Worm (Caenorhabditis elegans) whole organism, young adult: ENCODE results near the gene C27F2.4.

Experiments used
- B0261.1 ChIP-seq: sonication (generic microtip); optimal IDR thresholded peaks from 2 replicates; lab custom pipeline; 2016; ENCODE audit warnings: mild to moderate bottlenecking, missing genetic modification characterization, moderate library complexity, missing compliant biosample characterization
- C06A6.2 ChIP-seq: fragments of 200-800 bp; sonication (Bioruptor generic); conservative IDR thresholded peaks from 2 replicates; pipeline ENCODE4 v1.3.6; 2022; ENCODE audit warnings: missing genetic modification characterization, missing compliant biosample characterization
- D2030.7 ChIP-seq: fragments of 200-800 bp; sonication (Bioruptor generic); IDR thresholded peaks from 2 replicates; pipeline ENCODE4 v1.3.6; 2022; ENCODE audit warnings: missing genetic modification reagents, missing genetic modification characterization, missing compliant biosample characterization
- F10E7.11 ChIP-seq: sonication (generic microtip); optimal IDR thresholded peaks from 2 replicates; lab custom pipeline; 2017; ENCODE audit warnings: mild to moderate bottlenecking, missing genetic modification characterization, moderate library complexity, missing compliant biosample characterization
- F33H1.4 ChIP-seq: fragments of 200-800 bp; sonication (Bioruptor generic); IDR thresholded peaks from 2 replicates; pipeline ENCODE4 v1.3.6; 2022; ENCODE audit warnings: missing genetic modification reagents, missing genetic modification characterization, missing compliant biosample characterization
- F37B4.10 ChIP-seq: fragments of 200-800 bp; sonication (Bioruptor generic); IDR thresholded peaks from 2 replicates; pipeline ENCODE4 v1.3.6; 2022; ENCODE audit warnings: missing genetic modification characterization, missing compliant biosample characterization
- F55B11.4 ChIP-seq: sonication (generic microtip); optimal IDR thresholded peaks from 2 replicates; lab custom pipeline; 2016; ENCODE audit warnings: missing compliant biosample characterization, missing genetic modification characterization, borderline replicate concordance; ENCODE audit not compliant: insufficient read depth
- F57A8.1 ChIP-seq: fragments of 200-800 bp; sonication (Bioruptor generic); optimal IDR thresholded peaks from 2 replicates; lab custom pipeline; 2018; ENCODE audit warnings: mild to moderate bottlenecking, missing genetic modification characterization, moderate library complexity, missing compliant biosample characterization
- Y79H2A.3 ChIP-seq: fragments of 200-800 bp; sonication (Bioruptor generic); conservative IDR thresholded peaks from 2 replicates; pipeline ENCODE4 v1.3.6; 2022; ENCODE audit warnings: missing genetic modification reagents, missing genetic modification characterization, missing compliant biosample characterization
- Y95B8A.8 ChIP-seq: fragments of 200-800 bp; sonication (Bioruptor generic); IDR thresholded peaks from 2 replicates; pipeline ENCODE4 v1.3.6; 2022; ENCODE audit warnings: missing genetic modification reagents, missing genetic modification characterization, missing compliant biosample characterization
- aptf-3 ChIP-seq: fragments of 200-800 bp; sonication (Bioruptor generic); IDR thresholded peaks from 2 replicates; pipeline ENCODE4 v1.3.6; 2022; ENCODE audit warnings: missing genetic modification characterization, missing compliant biosample characterization
- atf-7 ChIP-seq: sonication (generic microtip); optimal IDR thresholded peaks from 2 replicates; lab custom pipeline; 2017; ENCODE audit warnings: mild to moderate bottlenecking, missing genetic modification characterization, missing compliant biosample characterization
- athp-1 ChIP-seq: sonication (generic microtip); optimal IDR thresholded peaks from 2 replicates; lab custom pipeline; 2017; ENCODE audit warnings: mild to moderate bottlenecking, missing genetic modification characterization, missing compliant biosample characterization
- attf-3 ChIP-seq: fragments of 200-800 bp; sonication (Bioruptor generic); conservative IDR thresholded peaks from 2 replicates; pipeline ENCODE4 v1.3.6; 2022; ENCODE audit warnings: missing genetic modification reagents, missing genetic modification characterization, missing compliant biosample characterization
- attf-5 ChIP-seq: fragments of 200-800 bp; sonication (Bioruptor generic); optimal IDR thresholded peaks from 2 replicates; lab custom pipeline; 2018; ENCODE audit warnings: mild to moderate bottlenecking, missing genetic modification characterization, missing compliant biosample characterization
- bed-1 ChIP-seq: fragments of 200-800 bp; sonication (Bioruptor generic); IDR thresholded peaks from 2 replicates; pipeline ENCODE4 v1.3.6; 2022; ENCODE audit warnings: missing genetic modification reagents, missing genetic modification characterization, missing compliant biosample characterization
- ceh-58 ChIP-seq: fragments of 200-800 bp; sonication (Bioruptor generic); IDR thresholded peaks from 2 replicates; pipeline ENCODE4 v1.3.6; 2022; ENCODE audit warnings: missing genetic modification characterization, missing compliant biosample characterization
- dox-1 ChIP-seq: fragments of 200-800 bp; sonication (Bioruptor generic); IDR thresholded peaks from 2 replicates; pipeline ENCODE4 v1.3.6; 2022; ENCODE audit warnings: missing genetic modification reagents, missing genetic modification characterization, missing compliant biosample characterization
- dpff-1 ChIP-seq: sonication (generic microtip); optimal IDR thresholded peaks from 2 replicates; lab custom pipeline; 2017; ENCODE audit warnings: mild to moderate bottlenecking, missing genetic modification characterization, missing compliant biosample characterization
- dpl-1 ChIP-seq: fragments of 150-350 bp; optimal IDR thresholded peaks from 2 replicates; lab custom pipeline; 2014; ENCODE audit warnings: missing biosample characterization, missing genetic modification reagents, missing genetic modification characterization
- efl-1 ChIP-seq: fragments of 150-350 bp; optimal IDR thresholded peaks from 2 replicates; lab custom pipeline; 2014; ENCODE audit warnings: missing biosample characterization, missing genetic modification reagents, missing genetic modification characterization
- fkh-3 ChIP-seq: sonication (generic microtip); optimal IDR thresholded peaks from 2 replicates; lab custom pipeline; 2016; ENCODE audit warnings: mild to moderate bottlenecking, missing genetic modification characterization, missing compliant biosample characterization
- gei-17 ChIP-seq: fragments of 200-800 bp; sonication (Bioruptor generic); optimal IDR thresholded peaks from 2 replicates; lab custom pipeline; 2018; ENCODE audit warnings: mild to moderate bottlenecking, missing genetic modification characterization, missing compliant biosample characterization
- him-1 ChIP-seq: sonication (generic microtip); optimal IDR thresholded peaks from 2 replicates; lab custom pipeline; 2016; ENCODE audit warnings: missing genotype, missing genetic modification reagents, missing genetic modification characterization, missing compliant biosample characterization
- hlh-12 ChIP-seq: sonication (generic microtip); optimal IDR thresholded peaks from 2 replicates; lab custom pipeline; 2016; ENCODE audit warnings: missing genetic modification characterization, missing compliant biosample characterization
- hlh-26 ChIP-seq: fragments of 200-800 bp; sonication (Bioruptor generic); conservative IDR thresholded peaks from 2 replicates; pipeline ENCODE4 v1.3.6; 2022; ENCODE audit warnings: missing genetic modification reagents, missing genetic modification characterization, missing compliant biosample characterization
- lin-26 ChIP-seq: fragments of 200-800 bp; sonication (Bioruptor generic); IDR thresholded peaks from 2 replicates; pipeline ENCODE4 v1.3.6; 2022; ENCODE audit warnings: missing genetic modification reagents, missing genetic modification characterization, missing compliant biosample characterization
- lin-54 ChIP-seq: fragments of 200-800 bp; sonication (Bioruptor generic); optimal IDR thresholded peaks from 2 replicates; lab custom pipeline; 2018; ENCODE audit warnings: mild to moderate bottlenecking, missing genetic modification characterization, missing compliant biosample characterization
- lsl-1 ChIP-seq: fragments of 200-800 bp; sonication (Bioruptor generic); optimal IDR thresholded peaks from 2 replicates; lab custom pipeline; 2018; ENCODE audit warnings: mild to moderate bottlenecking, missing genetic modification characterization, moderate library complexity, missing compliant biosample characterization
- madf-3 ChIP-seq: fragments of 200-800 bp; sonication (Bioruptor generic); IDR thresholded peaks from 2 replicates; pipeline ENCODE4 v1.3.6; 2022; ENCODE audit warnings: missing genetic modification reagents, missing genetic modification characterization, missing compliant biosample characterization
- madf-6 ChIP-seq: fragments of 200-800 bp; sonication (Bioruptor generic); IDR thresholded peaks from 2 replicates; pipeline ENCODE4 v1.3.6; 2022; ENCODE audit warnings: missing genetic modification reagents, missing genetic modification characterization, missing compliant biosample characterization
- madf-8 ChIP-seq: fragments of 200-800 bp; sonication (Bioruptor generic); conservative IDR thresholded peaks from 2 replicates; pipeline ENCODE4 v1.3.6; 2022; ENCODE audit warnings: missing genetic modification reagents, missing genetic modification characterization, missing compliant biosample characterization
- mes-4 ChIP-seq: sonication (generic microtip); optimal IDR thresholded peaks from 2 replicates; lab custom pipeline; 2016; ENCODE audit warnings: missing genotype, missing genetic modification characterization, missing compliant biosample characterization
- nfya-1 ChIP-seq: sonication (generic microtip); optimal IDR thresholded peaks from 2 replicates; lab custom pipeline; 2017; ENCODE audit warnings: antibody characterized with exemption, missing compliant biosample characterization, missing genetic modification characterization, borderline replicate concordance; ENCODE audit not compliant: insufficient read depth
- nfya-2 ChIP-seq: fragments of 200-800 bp; sonication (Bioruptor generic); IDR thresholded peaks from 2 replicates; pipeline ENCODE4 v1.3.6; 2022; ENCODE audit warnings: missing genetic modification reagents, missing genetic modification characterization, missing compliant biosample characterization
- sea-2 ChIP-seq: fragments of 200-800 bp; sonication (Bioruptor generic); IDR thresholded peaks from 2 replicates; pipeline ENCODE4 v1.3.6; 2022; ENCODE audit warnings: missing genetic modification characterization, missing compliant biosample characterization
- snpc-1.1 ChIP-seq: sonication (generic microtip); optimal IDR thresholded peaks from 2 replicates; lab custom pipeline; 2017; ENCODE audit warnings: missing genetic modification characterization, mild to moderate bottlenecking, missing compliant biosample characterization, antibody characterized with exemption, moderate library complexity, missing genotype, missing genetic modification reagents; ENCODE audit not compliant: insufficient read depth
- snpc-3.4 ChIP-seq: sonication (generic microtip); optimal IDR thresholded peaks from 2 replicates; lab custom pipeline; 2017; ENCODE audit warnings: missing genetic modification characterization, mild to moderate bottlenecking, missing compliant biosample characterization, antibody characterized with exemption, moderate library complexity, missing genotype, missing genetic modification reagents
- somi-1 ChIP-seq: fragments of 200-800 bp; sonication (Bioruptor generic); optimal IDR thresholded peaks from 2 replicates; lab custom pipeline; 2018; ENCODE audit warnings: mild to moderate bottlenecking, missing genetic modification characterization, missing compliant biosample characterization
- sptf-2 ChIP-seq: fragments of 200-800 bp; sonication (Bioruptor generic); optimal IDR thresholded peaks from 2 replicates; lab custom pipeline; 2018; ENCODE audit warnings: mild to moderate bottlenecking, missing genetic modification characterization, missing compliant biosample characterization
- unc-62 ChIP-seq: fragments of 150-350 bp; optimal IDR thresholded peaks from 2 replicates; lab custom pipeline; 2014; ENCODE audit warnings: missing biosample characterization, missing genetic modification reagents, missing genetic modification characterization
- xnd-1 ChIP-seq: sonication (generic microtip); optimal IDR thresholded peaks from 2 replicates; lab custom pipeline; 2016; ENCODE audit warnings: missing genotype, missing genetic modification reagents, missing genetic modification characterization, missing compliant biosample characterization
- ztf-25 ChIP-seq: fragments of 200-800 bp; sonication (Bioruptor generic); IDR thresholded peaks from 2 replicates; pipeline ENCODE4 v1.3.6; 2022; ENCODE audit warnings: missing genetic modification reagents, missing genetic modification characterization, missing compliant biosample characterization
- ztf-28 ChIP-seq: fragments of 200-800 bp; sonication (Bioruptor generic); IDR thresholded peaks from 2 replicates; pipeline ENCODE4 v1.3.6; 2022; ENCODE audit warnings: missing genetic modification reagents, missing genetic modification characterization, missing compliant biosample characterization

C27F2.4 gene

DNA sequence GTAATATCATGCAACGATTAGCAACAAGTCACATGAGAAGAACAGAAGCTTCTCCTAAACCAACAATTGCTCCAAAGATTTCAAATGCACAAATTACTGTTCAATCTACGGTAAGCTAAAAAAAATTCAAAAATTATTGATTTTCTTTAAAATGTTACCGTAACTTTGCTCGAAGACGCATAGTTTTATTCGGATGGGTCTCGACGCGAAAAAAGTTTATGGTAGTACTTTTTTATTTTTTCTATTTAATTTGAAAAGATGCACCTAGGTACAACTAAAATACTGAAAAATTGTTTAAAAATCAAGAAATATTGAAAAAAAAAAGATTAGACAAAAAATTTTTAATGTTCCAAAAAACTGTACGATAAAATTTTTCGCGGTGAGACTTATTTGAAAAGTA, 27.6 kb upstream of the C27F2.4 start (continued):
- TF ChIP-seq sptf-2 (GFP tag; lab: Kevin White, UChicago): no peak
- no peak for TF ChIP-seq hlh-12
- no peak for TF ChIP-seq hlh-26 (GFP tag; lab: Robert Waterston, UW)
- no peak for TF ChIP-seq sea-2 (GFP tag; lab: Robert Waterston, UW)
- TF ChIP-seq ceh-58 (GFP tag; lab: Robert Waterston, UW): no peak
- TF ChIP-seq C06A6.2: no peak
- no peak for TF ChIP-seq him-1 (tag; lab: Kevin White, UChicago)
- no peak for TF ChIP-seq snpc-1.1 (tag; lab: Kevin White, UChicago)
- TF ChIP-seq attf-3 (GFP tag; lab: Robert Waterston, UW): no peak
- TF ChIP-seq lin-54 (GFP tag; lab: Kevin White, UChicago): peak; percentile 7
- no peak for TF ChIP-seq gei-17 (GFP tag; lab: Kevin White, UChicago)
- TF ChIP-seq xnd-1 (tag; lab: Kevin White, UChicago): peak; percentile 81
- TF ChIP-seq unc-62 (GFP tag; lab: Kevin White, UChicago): no peak
- TF ChIP-seq bed-1: no peak
- no peak for TF ChIP-seq nfya-2 (GFP tag; lab: Robert Waterston, UW)
- peak; percentile 85 for TF ChIP-seq F33H1.4 (GFP tag; lab: Robert Waterston, UW)
- TF ChIP-seq ztf-25 (GFP tag; lab: Robert Waterston, UW): no peak
- TF ChIP-seq F55B11.4 (tag; lab: Kevin White, UChicago): no peak
- TF ChIP-seq ztf-28 (GFP tag; lab: Robert Waterston, UW): no peak
- no peak for TF ChIP-seq aptf-3 (GFP tag; lab: Robert Waterston, UW)
- TF ChIP-seq snpc-3.4 (tag; lab: Kevin White, UChicago): no peak
- TF ChIP-seq fkh-3 (tag; lab: Kevin White, UChicago): no peak

DNA sequence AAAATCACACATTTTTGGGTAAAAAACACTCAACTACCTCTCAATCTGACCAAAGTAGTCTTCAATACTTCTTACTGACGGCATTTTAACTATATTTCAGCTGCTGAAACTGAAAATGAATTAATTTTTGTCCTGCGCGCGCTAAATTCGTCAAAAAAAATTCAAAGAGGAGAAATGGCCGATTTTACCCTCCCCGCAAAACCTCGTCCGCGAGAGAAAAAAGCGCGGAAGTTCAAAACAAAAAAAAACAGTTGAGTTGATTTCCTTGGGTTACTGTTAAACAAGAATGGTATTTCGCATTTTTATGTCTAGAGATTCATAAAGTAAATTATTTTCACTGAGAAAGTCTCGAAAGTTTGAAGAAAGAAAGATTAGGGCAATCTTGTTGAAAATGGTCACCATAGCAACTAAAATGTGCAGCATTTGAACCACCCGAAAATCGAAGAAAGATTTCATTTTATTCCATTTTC, 26.7 kb upstream of the C27F2.4 start, which contains the start of the genes C27F2.10 and wdr-60:
Gene C27F2.10, minus strand, starts transcription at position 109 of the 470 bp plus-strand sequence.
Gene wdr-60, plus strand, starts transcription at position 420 of the 470 bp plus-strand sequence.
- TF ChIP-seq dpl-1 (GFP tag; lab: Kevin White, UChicago) (peak; percentile 58), lsl-1 (GFP tag; lab: Kevin White, UChicago) (peak; percentile 17), dox-1 (GFP tag; lab: Robert Waterston, UW) (0 out of 2 replicates have a peak, but pooled peaks have one; percentile 21), madf-8 (GFP tag; lab: Robert Waterston, UW) (0 out of 2 replicates have a peak, but pooled peaks have one; percentile 5), F33H1.4 (GFP tag; lab: Robert Waterston, UW) (peak; percentile 37; the same call in 1 of the 2 replicates), efl-1 (GFP tag; lab: Kevin White, UChicago) (peak; percentile 63), madf-6 (GFP tag; lab: Robert Waterston, UW) (peak; percentile 63), atf-7 (tag; lab: Kevin White, UChicago) (no peak), lin-54 (GFP tag; lab: Kevin White, UChicago) (peak; percentile 78), dpff-1 (tag; lab: Kevin White, UChicago) (no peak)

DNA sequence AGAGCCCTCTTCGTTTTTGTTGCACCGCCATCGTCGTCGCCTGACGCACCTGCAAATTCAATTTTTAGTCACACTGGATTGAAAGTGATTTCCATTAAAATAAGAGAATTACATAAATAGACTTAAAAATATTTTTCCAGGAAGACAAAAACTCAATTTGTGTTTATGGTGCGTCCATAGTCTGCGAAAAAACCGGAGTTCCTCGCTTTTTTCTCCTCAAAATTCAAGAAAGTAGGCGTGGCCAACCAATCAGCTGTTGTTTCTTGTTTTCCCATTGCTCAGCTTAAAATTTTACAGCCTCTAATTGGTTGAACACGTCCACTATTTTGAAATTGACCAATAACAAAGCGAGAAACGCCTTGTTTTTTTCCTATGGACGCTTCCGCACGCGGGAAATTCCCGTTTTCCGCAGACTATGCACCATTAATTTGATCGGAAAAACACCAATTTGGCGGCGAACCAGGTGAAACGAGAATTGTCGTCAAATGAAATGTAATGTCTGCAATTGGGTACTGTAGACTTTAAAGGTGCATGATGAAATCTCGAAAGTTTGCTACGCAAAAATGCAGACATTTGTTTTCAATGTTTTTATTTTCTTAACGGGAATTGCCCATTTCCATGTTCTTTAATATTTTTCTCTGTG, 24.5 kb upstream of the C27F2.4 start, which contains the start of gene C27F2.7:
Gene C27F2.7, minus strand, starts transcription at position 51 of the 643 bp plus-strand sequence.
- TF ChIP-seq dpl-1 (GFP tag; lab: Kevin White, UChicago) (peak; percentile 47), B0261.1 (tag; lab: Kevin White, UChicago) (no peak), mes-4 (tag; lab: Kevin White, UChicago) (no peak), Y79H2A.3 (GFP tag; lab: Robert Waterston, UW) (peak; percentile 73; the same call in 1 of the 2 replicates), lin-26 (no peak), attf-5 (GFP tag; lab: Kevin White, UChicago) (no peak), him-1 (tag; lab: Kevin White, UChicago) (peak; percentile 28), F10E7.11 (tag; lab: Kevin White, UChicago) (no peak), F37B4.10 (GFP tag; lab: Robert Waterston, UW) (no peak), efl-1 (GFP tag; lab: Kevin White, UChicago) (peak; percentile 82), somi-1 (GFP tag; lab: Kevin White, UChicago) (no peak), D2030.7 (GFP tag; lab: Robert Waterston, UW) (peak; percentile 79), nfya-1 (tag; lab: Kevin White, UChicago) (no peak), F57A8.1 (GFP tag; lab: Kevin White, UChicago) (no peak), xnd-1 (tag; lab: Kevin White, UChicago) (peak; percentile 80), athp-1 (tag; lab: Kevin White, UChicago) (peak; percentile 67), Y95B8A.8 (GFP tag; lab: Robert Waterston, UW) (peak; percentile 81), F33H1.4 (GFP tag; lab: Robert Waterston, UW) (peak; percentile 76), madf-3 (GFP tag; lab: Robert Waterston, UW) (peak; percentile 70; the same call in 1 of the 2 replicates)
